Fruit fly (Drosophila melanogaster) whole organism, adult: ENCODE data around the gene nSyb.

ENCODE experiments used
- CG11617 ChIP-seq: fragments of 200-800 bp; sonication (Bioruptor generic); optimal IDR thresholded peaks from 2 replicates; lab custom pipeline; 2017; ENCODE audit warnings: mild to moderate bottlenecking, missing biosample characterization, missing genetic modification reagents, missing genetic modification characterization
- CG12768 ChIP-seq: fragments of 200-800 bp; sonication (Bioruptor generic); optimal IDR thresholded peaks from 2 replicates; lab custom pipeline; 2017; ENCODE audit warnings: missing biosample characterization, missing genetic modification characterization, mild to moderate bottlenecking, moderate library complexity, missing genetic modification reagents
- CG14711 ChIP-seq: fragments of 200-800 bp; sonication (Bioruptor generic); optimal IDR thresholded peaks from 2 replicates; lab custom pipeline; 2018; ENCODE audit warnings: missing biosample characterization, mild to moderate bottlenecking, missing genetic modification characterization, moderate library complexity
- CG1620 ChIP-seq: fragments of 200-800 bp; sonication (Bioruptor generic); optimal IDR thresholded peaks from 2 replicates; lab custom pipeline; 2016; ENCODE audit warnings: missing biosample characterization, missing genetic modification characterization
- CG33017 ChIP-seq: fragments of 200-800 bp; sonication (Bioruptor generic); optimal IDR thresholded peaks from 2 replicates; lab custom pipeline; 2018; ENCODE audit warnings: missing biosample characterization, mild to moderate bottlenecking, missing genetic modification characterization, moderate library complexity
- CG5204 ChIP-seq: fragments of 200-800 bp; sonication (Bioruptor generic); optimal IDR thresholded peaks from 2 replicates; lab custom pipeline; 2016; ENCODE audit warnings: missing biosample characterization, missing genetic modification characterization
- CG7045 ChIP-seq: fragments of 200-800 bp; sonication (Bioruptor generic); optimal IDR thresholded peaks from 2 replicates; lab custom pipeline; 2017; ENCODE audit warnings: missing biosample characterization, mild to moderate bottlenecking, missing genetic modification characterization
- CG7101 ChIP-seq: fragments of 200-800 bp; sonication (Bioruptor generic); optimal IDR thresholded peaks from 2 replicates; lab custom pipeline; 2018; ENCODE audit warnings: missing biosample characterization, mild to moderate bottlenecking, missing genetic modification characterization, moderate library complexity
- Clk ChIP-seq: fragments of 200-800 bp; sonication (Bioruptor generic); optimal IDR thresholded peaks from 2 replicates; lab custom pipeline; 2017; ENCODE audit warnings: missing biosample characterization, missing genetic modification characterization
- Crg-1 ChIP-seq: fragments of 200-800 bp; sonication (Bioruptor generic); optimal IDR thresholded peaks from 2 replicates; lab custom pipeline; 2016; ENCODE audit warnings: missing biosample characterization, missing genetic modification characterization
- Hr96 ChIP-seq: fragments of 200-800 bp; sonication (Bioruptor generic); optimal IDR thresholded peaks from 2 replicates; lab custom pipeline; 2016; ENCODE audit warnings: missing biosample characterization, missing genetic modification characterization
- Mnt ChIP-seq: fragments of 200-800 bp; sonication (Bioruptor generic); optimal IDR thresholded peaks from 2 replicates; lab custom pipeline; 2016; ENCODE audit warnings: missing biosample characterization, mild to moderate bottlenecking, missing genetic modification characterization
- bab1 ChIP-seq: fragments of 200-800 bp; sonication (Bioruptor generic); optimal IDR thresholded peaks from 3 replicates; lab custom pipeline; 2019; ENCODE audit warnings: missing biosample characterization, mild to moderate bottlenecking, missing genetic modification characterization, moderate library complexity
- cic ChIP-seq: fragments of 200-800 bp; sonication (Bioruptor generic); optimal IDR thresholded peaks from 2 replicates; lab custom pipeline; 2017; ENCODE audit warnings: missing biosample characterization, mild to moderate bottlenecking, missing genetic modification characterization, moderate library complexity
- cnc ChIP-seq, 2 experiments: fragments of >200 bp; optimal IDR thresholded peaks; 2 replicates each; lab custom pipeline; 2017
- kay ChIP-seq: fragments of 200-800 bp; sonication (Bioruptor generic); peaks from one replicate; lab custom pipeline; 2016; ENCODE audit warnings: missing biosample characterization, missing genetic modification characterization, borderline replicate concordance
- ovo ChIP-seq: fragments of 200-800 bp; sonication (Bioruptor generic); optimal IDR thresholded peaks from 2 replicates; lab custom pipeline; 2016; ENCODE audit warnings: missing biosample characterization, missing genetic modification characterization
- pad ChIP-seq: fragments of 200-800 bp; sonication (Bioruptor generic); optimal IDR thresholded peaks from 3 replicates; lab custom pipeline; 2017; ENCODE audit warnings: missing biosample characterization, missing genetic modification characterization, mild to moderate bottlenecking, moderate library complexity, missing genetic modification reagents
- tj ChIP-seq: fragments of 200-800 bp; sonication (Bioruptor generic); optimal IDR thresholded peaks from 3 replicates; lab custom pipeline; 2017; ENCODE audit warnings: missing biosample characterization, mild to moderate bottlenecking, missing genetic modification characterization, moderate library complexity
- toe ChIP-seq: fragments of 200-800 bp; sonication (Bioruptor generic); optimal IDR thresholded peaks from 2 replicates; lab custom pipeline; 2016; ENCODE audit warnings: missing biosample characterization, missing genetic modification characterization

The nSyb gene

dm6 chr3L:1664205-1664604 is 26.7 kb upstream of the nSyb start:
- TF ChIP-seq cic, result no peak
- TF ChIP-seq tj (GFP tag; lab: Kevin White, UChicago), result no peak
- TF ChIP-seq CG14711, result no peak
- TF ChIP-seq ovo (GFP tag; lab: Kevin White, UChicago), result no peak
- no peak for TF ChIP-seq CG11617 (GFP tag; lab: Kevin White, UChicago)
- no peak for TF ChIP-seq pad
- TF ChIP-seq CG1620 (GFP tag; lab: Kevin White, UChicago), result no peak
- TF ChIP-seq CG7101 (tag; lab: Kevin White, UChicago), result no peak
- TF ChIP-seq cnc (optimal IDR thresholded peaks at IDR 0.05; lab: Kevin White, UChicago), result no peak
- no peak for TF ChIP-seq CG12768 (GFP tag; lab: Kevin White, UChicago)
- TF ChIP-seq CG5204 (GFP tag; lab: Kevin White, UChicago), result no peak
- no peak for TF ChIP-seq bab1 (GFP tag; lab: Kevin White, UChicago)
- no peak for TF ChIP-seq Hr96 (GFP tag; lab: Kevin White, UChicago)
- TF ChIP-seq CG7045 (GFP tag; lab: Kevin White, UChicago), result no peak

- no peak for TF ChIP-seq CG33017 (tag; lab: Kevin White, UChicago)
- no peak for TF ChIP-seq cic
- no peak for TF ChIP-seq CG5204 (GFP tag; lab: Kevin White, UChicago)
- no peak for TF ChIP-seq CG12768 (GFP tag; lab: Kevin White, UChicago)
- no peak for TF ChIP-seq bab1 (GFP tag; lab: Kevin White, UChicago)
- no peak for TF ChIP-seq pad
- TF ChIP-seq Clk (GFP tag; lab: Kevin White, UChicago), result no peak
- no peak for TF ChIP-seq CG1620 (GFP tag; lab: Kevin White, UChicago)
- TF ChIP-seq tj (GFP tag; lab: Kevin White, UChicago), result no peak
- no peak for TF ChIP-seq Hr96 (GFP tag; lab: Kevin White, UChicago)
- no peak for TF ChIP-seq CG11617 (GFP tag; lab: Kevin White, UChicago)
- TF ChIP-seq Mnt (GFP tag; lab: Kevin White, UChicago), result no peak
- no peak for TF ChIP-seq toe (GFP tag; lab: Kevin White, UChicago)
- TF ChIP-seq ovo (GFP tag; lab: Kevin White, UChicago), result no peak
- TF ChIP-seq CG7045 (GFP tag; lab: Kevin White, UChicago), result no peak
- TF ChIP-seq Crg-1 (GFP tag; lab: Kevin White, UChicago), result no peak
- no peak for TF ChIP-seq cnc (optimal IDR thresholded peaks at IDR 0.05; lab: Kevin White, UChicago)
These were observed 26.0 kb upstream of the nSyb start for dm6 chr3L:1663531-1663930.

DNA sequence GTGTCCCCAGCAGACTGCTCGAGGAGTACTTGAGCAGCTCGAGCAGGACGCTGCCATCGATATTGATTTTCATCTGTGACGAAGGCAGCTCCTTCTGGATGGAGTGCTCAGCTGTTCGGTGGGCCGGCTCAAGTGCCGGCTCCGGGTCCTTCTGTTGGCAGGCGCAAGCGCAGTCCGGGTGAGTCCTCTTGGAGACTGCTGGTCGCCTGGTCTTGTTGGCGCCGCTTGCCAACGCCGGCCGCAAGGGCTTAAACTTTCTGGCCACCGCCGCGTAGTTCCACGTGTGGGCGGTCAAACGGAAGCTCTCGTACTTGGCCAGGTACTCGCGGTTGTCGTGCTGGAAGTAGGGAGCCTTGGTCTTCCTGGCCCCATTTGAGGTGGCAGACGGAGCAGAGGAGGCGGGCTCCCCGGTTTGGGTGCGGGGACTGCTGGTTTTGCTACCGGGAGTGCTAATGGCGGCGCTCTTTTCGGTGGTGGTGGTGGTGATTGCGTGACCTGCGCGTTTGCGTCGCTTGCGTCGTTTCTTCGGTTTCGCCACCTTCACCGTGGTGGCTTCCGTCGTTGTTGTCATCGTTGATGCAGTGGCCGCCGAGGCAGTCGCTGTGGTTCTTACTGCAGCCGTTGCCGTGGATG is 24.3 kb upstream of the nSyb start:
- peak; percentile 54 for TF ChIP-seq Mnt (GFP tag; lab: Kevin White, UChicago)
- TF ChIP-seq CG12768 (GFP tag; lab: Kevin White, UChicago), result no peak
- peak; percentile 12 for TF ChIP-seq cic
- TF ChIP-seq CG11617 (GFP tag; lab: Kevin White, UChicago), result no peak
- no peak for TF ChIP-seq CG1620 (GFP tag; lab: Kevin White, UChicago)

- TF ChIP-seq cic (peak; percentile 30), toe (GFP tag; lab: Kevin White, UChicago) (no peak)
These were observed 16.2 kb upstream of the nSyb start for dm6 chr3L:1653752-1654151.

dm6 chr3L:1652700-1653200 is 15.2 kb upstream of the nSyb start, which contains the start of the genes CG7970 and Vta1:
TSS of gene CG7970 (plus strand) at chr3L:1652750.
TSS of gene Vta1 (minus strand) at chr3L:1652900.
- TF ChIP-seq Clk (GFP tag; lab: Kevin White, UChicago) (no peak), cic (no peak), cnc (optimal IDR thresholded peaks at IDR 0.05; lab: Kevin White, UChicago) (no peak), CG1620 (GFP tag; lab: Kevin White, UChicago) (no peak), CG11617 (GFP tag; lab: Kevin White, UChicago) (peak; percentile 16), kay (GFP tag; lab: Kevin White, UChicago) (no peak), Hr96 (GFP tag; lab: Kevin White, UChicago) (no peak), CG7045 (GFP tag; lab: Kevin White, UChicago) (no peak), pad (no peak), Mnt (GFP tag; lab: Kevin White, UChicago) (no peak), CG5204 (GFP tag; lab: Kevin White, UChicago) (no peak), CG14711 (peak; percentile 17), ovo (GFP tag; lab: Kevin White, UChicago) (no peak), CG33017 (tag; lab: Kevin White, UChicago) (peak; percentile 52), tj (GFP tag; lab: Kevin White, UChicago) (peak; percentile 9), CG7101 (tag; lab: Kevin White, UChicago) (no peak), toe (GFP tag; lab: Kevin White, UChicago) (no peak), CG12768 (GFP tag; lab: Kevin White, UChicago) (peak; percentile 93), bab1 (GFP tag; lab: Kevin White, UChicago) (peak; percentile 31), Crg-1 (GFP tag; lab: Kevin White, UChicago) (peak; percentile 21)

DNA sequence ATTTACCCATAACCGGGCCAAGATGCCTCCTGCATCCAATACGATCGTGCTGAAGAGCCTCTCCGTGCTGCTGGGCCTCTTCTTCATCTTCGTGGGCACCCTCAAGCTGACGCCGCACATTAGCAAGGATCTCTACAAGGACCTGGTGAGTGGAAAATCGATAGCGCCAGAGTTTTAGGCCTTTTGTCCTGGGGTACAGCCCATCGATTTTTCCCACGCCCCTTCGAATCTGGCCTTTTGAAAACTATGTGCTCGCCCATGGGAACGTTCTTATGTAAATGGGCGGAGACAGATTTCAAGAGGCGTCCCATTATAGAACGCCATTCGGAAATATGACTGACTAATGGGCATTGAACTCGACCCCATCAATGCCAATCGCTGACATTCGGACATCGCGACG is 11.8 kb upstream of the nSyb start:
- no peak for TF ChIP-seq bab1 (GFP tag; lab: Kevin White, UChicago)
- TF ChIP-seq pad, result no peak
- TF ChIP-seq tj (GFP tag; lab: Kevin White, UChicago), result no peak
